Worm (Caenorhabditis elegans) whole organism, L3 larva: ENCODE data around the gene srx-39.
A peak's percentile ranks its signal among the peaks of the same experiment; 100 is the strongest.

Experiments used
- ZK546.5 ChIP-seq: sonication (generic microtip); optimal IDR thresholded peaks from 2 replicates; lab custom pipeline; 2017; ENCODE audit warnings: missing biosample characterization, missing genetic modification characterization
- aly-2 ChIP-seq: fragments of 150-350 bp; optimal IDR thresholded peaks from 2 replicates; lab custom pipeline; 2014; ENCODE audit warnings: missing biosample characterization, missing genetic modification characterization
- ama-1 ChIP-seq: fragments of 150-350 bp; optimal IDR thresholded peaks from 2 replicates; lab custom pipeline; 2018
- ceh-28 ChIP-seq: fragments of 150-350 bp; optimal IDR thresholded peaks from 2 replicates; lab custom pipeline; 2014; ENCODE audit warnings: missing biosample characterization, missing genetic modification reagents, missing genetic modification characterization
- ceh-82 ChIP-seq: fragments of 150-350 bp; optimal IDR thresholded peaks from 2 replicates; lab custom pipeline; 2014; ENCODE audit warnings: missing biosample characterization, missing genetic modification characterization
- ceh-9 ChIP-seq: sonication (generic microtip); optimal IDR thresholded peaks from 2 replicates; lab custom pipeline; 2018; ENCODE audit warnings: missing biosample characterization, missing genetic modification characterization
- daf-12 ChIP-seq: fragments of 150-350 bp; optimal IDR thresholded peaks from 2 replicates; lab custom pipeline; 2014; ENCODE audit warnings: missing biosample characterization, missing genetic modification reagents, missing genetic modification characterization
- egl-27 ChIP-seq: sonication (generic microtip); optimal IDR thresholded peaks from 4 replicates; lab custom pipeline; 2017; ENCODE audit warnings: missing biosample characterization, missing genetic modification reagents, missing genetic modification characterization
- egl-5 ChIP-seq: fragments of 150-350 bp; optimal IDR thresholded peaks from 2 replicates; lab custom pipeline; 2017; ENCODE audit warnings: missing biosample characterization, missing genetic modification reagents, missing genetic modification characterization, inconsistent platforms
- elt-2 ChIP-seq: sonication (generic microtip); optimal IDR thresholded peaks from 2 replicates; lab custom pipeline; 2016; ENCODE audit warnings: missing genetic modification reagents, mild to moderate bottlenecking, missing genetic modification characterization, missing compliant biosample characterization
- elt-3 ChIP-seq, 3 experiments: fragments of 150-350 bp in 1 of 3; sonication (generic microtip) in 2 of 3; optimal IDR thresholded peaks; 2 replicates in 2 of 3; 4 replicates in 1 of 3; lab custom pipeline; 2014 to 2017; ENCODE audit warnings: missing biosample characterization in 3 of 3, missing genetic modification characterization in 3 of 3
- fkh-10 ChIP-seq: sonication (generic microtip); optimal IDR thresholded peaks from 2 replicates; lab custom pipeline; 2017; ENCODE audit warnings: missing biosample characterization, missing genetic modification reagents, missing genetic modification characterization
- fkh-2 ChIP-seq: fragments of 150-350 bp; optimal IDR thresholded peaks from 2 replicates; lab custom pipeline; 2014; ENCODE audit warnings: missing biosample characterization, missing genetic modification reagents, missing genetic modification characterization
- hmg-11 ChIP-seq: sonication (generic microtip); optimal IDR thresholded peaks from 2 replicates; lab custom pipeline; 2016; ENCODE audit warnings: missing genetic modification characterization, missing compliant biosample characterization
- jun-1 ChIP-seq: fragments of 150-350 bp; optimal IDR thresholded peaks from 2 replicates; lab custom pipeline; 2014; ENCODE audit warnings: missing biosample characterization, missing genetic modification reagents, missing genetic modification characterization
- lin-15B ChIP-seq: fragments of 150-350 bp; optimal IDR thresholded peaks from 2 replicates; lab custom pipeline; 2014; ENCODE audit warnings: missing biosample characterization, missing genetic modification characterization
- lin-39 ChIP-seq: fragments of 150-350 bp; optimal IDR thresholded peaks from 2 replicates; lab custom pipeline; 2018; ENCODE audit warnings: missing biosample characterization, missing genetic modification reagents, missing genetic modification characterization
- mml-1 ChIP-seq: fragments of 150-350 bp; sonication (generic microtip); optimal IDR thresholded peaks from 3 replicates; lab custom pipeline; 2014; ENCODE audit warnings: missing biosample characterization, missing genetic modification characterization
- nfya-1 ChIP-seq: sonication (generic microtip); optimal IDR thresholded peaks from 2 replicates; lab custom pipeline; 2017; ENCODE audit warnings: missing genetic modification characterization, mild to moderate bottlenecking, missing compliant biosample characterization, antibody characterized with exemption, moderate library complexity; ENCODE audit not compliant: insufficient read depth
- nhr-11 ChIP-seq: fragments of 150-350 bp; optimal IDR thresholded peaks from 2 replicates; lab custom pipeline; 2014; ENCODE audit warnings: missing biosample characterization, missing genetic modification characterization
- nhr-12 ChIP-seq: fragments of 150-350 bp; optimal IDR thresholded peaks from 2 replicates; lab custom pipeline; 2014; ENCODE audit warnings: missing biosample characterization, missing genetic modification characterization
- nhr-237 ChIP-seq: fragments of 150-350 bp; optimal IDR thresholded peaks from 2 replicates; lab custom pipeline; 2014; ENCODE audit warnings: missing biosample characterization, missing genetic modification characterization
- nhr-25 ChIP-seq: sonication (generic microtip); optimal IDR thresholded peaks from 2 replicates; lab custom pipeline; 2017; ENCODE audit warnings: missing biosample characterization, missing genetic modification characterization
- nhr-43 ChIP-seq: sonication (generic microtip); optimal IDR thresholded peaks from 2 replicates; lab custom pipeline; 2016; ENCODE audit warnings: mild to moderate bottlenecking, missing genetic modification characterization, missing compliant biosample characterization; ENCODE audit not compliant: poor library complexity, severe bottlenecking
- nhr-67 ChIP-seq: fragments of 150-350 bp; optimal IDR thresholded peaks from 2 replicates; lab custom pipeline; 2014; ENCODE audit warnings: missing biosample characterization, missing genetic modification characterization
- nhr-76 ChIP-seq: fragments of 150-350 bp; sonication (generic microtip); optimal IDR thresholded peaks from 5 replicates; lab custom pipeline; 2014; ENCODE audit warnings: missing biosample characterization, missing genetic modification characterization
- nhr-77 ChIP-seq: fragments of 150-350 bp; optimal IDR thresholded peaks from 2 replicates; lab custom pipeline; 2014; ENCODE audit warnings: missing biosample characterization, missing genetic modification characterization
- pha-4 ChIP-seq: fragments of 150-350 bp; optimal IDR thresholded peaks from 2 replicates; lab custom pipeline; 2014; ENCODE audit warnings: missing biosample characterization, missing genetic modification reagents, missing genetic modification characterization
- pqm-1 ChIP-seq: fragments of 150-350 bp; optimal IDR thresholded peaks from 2 replicates; lab custom pipeline; 2017; ENCODE audit warnings: missing biosample characterization, missing genetic modification characterization, inconsistent platforms
- snpc-4 ChIP-seq: fragments of 150-350 bp; optimal IDR thresholded peaks from 2 replicates; lab custom pipeline; 2014; ENCODE audit warnings: missing biosample characterization, missing genetic modification characterization
- tbx-2 ChIP-seq: sonication (generic microtip); optimal IDR thresholded peaks from 2 replicates; lab custom pipeline; 2016; ENCODE audit warnings: mild to moderate bottlenecking, missing genetic modification characterization, missing compliant biosample characterization
- unc-39 ChIP-seq: sonication (generic microtip); optimal IDR thresholded peaks from 4 replicates; lab custom pipeline; 2017; ENCODE audit warnings: missing biosample characterization, missing genetic modification characterization
- unc-62 ChIP-seq: fragments of 150-350 bp; sonication (generic microtip); optimal IDR thresholded peaks from 4 replicates; lab custom pipeline; 2014; ENCODE audit warnings: missing biosample characterization, missing genetic modification reagents, missing genetic modification characterization
- zag-1 ChIP-seq: fragments of 150-350 bp; optimal IDR thresholded peaks from 2 replicates; lab custom pipeline; 2014; ENCODE audit warnings: missing biosample characterization, missing genetic modification characterization
- ztf-11 ChIP-seq: fragments of 150-350 bp; optimal IDR thresholded peaks from 2 replicates; lab custom pipeline; 2014; ENCODE audit warnings: missing biosample characterization, missing genetic modification characterization
- ztf-4 ChIP-seq: fragments of 150-350 bp; optimal IDR thresholded peaks from 2 replicates; lab custom pipeline; 2014; ENCODE audit warnings: missing biosample characterization, missing genetic modification characterization

The srx-39 gene

DNA sequence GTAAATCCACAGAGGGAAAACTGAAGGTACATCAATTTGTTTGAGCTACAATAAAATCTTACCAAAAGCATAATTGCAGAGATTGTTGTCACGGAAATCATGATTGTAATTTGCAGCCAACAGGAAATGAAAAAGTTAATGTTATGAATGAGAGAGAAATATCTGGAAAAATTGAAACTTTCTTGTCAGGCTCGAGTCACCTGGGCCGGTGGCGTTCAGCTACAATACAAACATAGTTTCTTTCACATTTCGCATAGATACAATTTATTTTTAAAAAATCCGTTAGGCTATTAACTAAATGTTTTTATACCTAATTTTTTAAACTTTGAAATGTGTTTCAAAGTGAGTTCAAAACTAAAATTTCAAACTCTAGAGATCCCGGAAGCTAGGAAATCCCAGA is at the start of gene srx-39:
srx-39 (minus strand) TSS at position 101 of the 400 bp plus-strand sequence.
- TF ChIP-seq nhr-12 (tag; lab: Kevin White, UChicago), result no peak
- no peak for TF ChIP-seq snpc-4 (tag; lab: Kevin White, UChicago)
- no peak for TF ChIP-seq ztf-11
- TF ChIP-seq nhr-43 (tag; lab: Kevin White, UChicago), result no peak
- no peak for TF ChIP-seq egl-27 (tag; lab: Kevin White, UChicago)
- no peak for TF ChIP-seq pqm-1
- no peak for TF ChIP-seq nhr-76 (tag; lab: Kevin White, UChicago)
- TF ChIP-seq zag-1, result no peak
- TF ChIP-seq daf-12 (tag; lab: Kevin White, UChicago), result no peak
- no peak for TF ChIP-seq aly-2 (tag; lab: Kevin White, UChicago)
- no peak for TF ChIP-seq tbx-2 (tag; lab: Kevin White, UChicago)
- no peak for TF ChIP-seq nhr-25 (tag; lab: Kevin White, UChicago)
- no peak for TF ChIP-seq ztf-4 (tag; lab: Kevin White, UChicago)
- TF ChIP-seq nhr-77 (tag; lab: Kevin White, UChicago), result no peak
- TF ChIP-seq, all 47 proteins: peak for 0

DNA sequence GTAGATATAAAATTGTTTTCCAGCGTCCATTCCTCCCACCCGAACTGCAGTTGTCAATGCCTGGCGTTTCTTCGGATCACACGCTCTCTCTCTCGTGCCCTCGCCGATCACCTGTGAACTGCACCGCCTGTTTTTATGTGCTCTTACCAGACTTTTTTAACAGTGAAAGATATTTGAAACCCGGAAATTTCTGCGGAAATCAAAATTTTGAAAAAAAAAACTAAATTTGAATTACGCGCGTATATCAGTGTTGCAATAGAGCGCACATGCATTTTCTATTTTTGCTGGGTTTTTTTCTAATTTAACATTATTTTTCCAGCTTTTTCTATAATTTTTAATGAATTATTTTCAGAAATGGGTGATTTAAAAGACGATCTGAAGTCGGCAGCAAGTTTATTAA is 46.6 kb upstream of the srx-39 start, which contains the start of gene ttc-37:
ttc-37 (plus strand) TSS at position 349 of the 400 bp plus-strand sequence.
- TF ChIP-seq nfya-1 (peak; percentile 46), tbx-2 (tag; lab: Kevin White, UChicago) (no peak), pha-4 (tag; lab: Kevin White, UChicago) (peak; percentile 76), unc-62 (GFP tag; lab: Kevin White, UChicago) (no peak), ZK546.5 (no peak), ama-1 (no peak), pqm-1 (peak; percentile 3), elt-2 (tag; lab: Kevin White, UChicago) (peak; percentile 6), lin-39 (tag; lab: Kevin White, UChicago) (no peak), hmg-11 (tag; lab: Kevin White, UChicago) (peak; percentile 40), nhr-43 (tag; lab: Kevin White, UChicago) (no peak), daf-12 (tag; lab: Kevin White, UChicago) (no peak), lin-15B (tag; lab: Kevin White, UChicago) (peak; percentile 66), egl-5 (tag; lab: Kevin White, UChicago) (peak; percentile 17)

DNA sequence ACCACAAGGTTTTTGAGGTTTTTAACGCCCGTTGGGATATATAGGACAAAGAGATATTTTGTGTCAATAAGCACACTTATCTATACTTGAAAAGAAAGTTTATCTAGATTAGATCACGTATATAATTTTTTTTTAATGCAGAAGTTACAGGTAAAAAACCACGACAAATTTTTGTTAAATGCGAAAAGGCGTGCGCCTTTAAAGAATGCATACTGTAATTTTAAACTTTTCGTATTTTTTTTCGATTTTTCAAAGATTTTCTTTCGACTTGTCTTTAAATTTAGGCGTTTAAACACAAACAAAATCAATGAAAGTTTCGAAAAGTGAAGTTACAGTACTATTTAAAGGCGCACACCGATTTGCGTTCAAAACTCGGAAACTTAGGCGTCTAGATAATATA is 46.1 kb upstream of the srx-39 start:
- TF ChIP-seq fkh-10, result no peak
- TF ChIP-seq nhr-11 (tag; lab: Kevin White, UChicago), result no peak
- TF ChIP-seq egl-5 (tag; lab: Kevin White, UChicago), result no peak
- no peak for TF ChIP-seq elt-3 (tag; optimal IDR thresholded peaks at IDR 0.05; lab: Kevin White, UChicago)
- no peak for TF ChIP-seq hmg-11 (tag; lab: Kevin White, UChicago)
- TF ChIP-seq nfya-1, result no peak
- no peak for TF ChIP-seq ceh-9 (tag; lab: Kevin White, UChicago)

DNA sequence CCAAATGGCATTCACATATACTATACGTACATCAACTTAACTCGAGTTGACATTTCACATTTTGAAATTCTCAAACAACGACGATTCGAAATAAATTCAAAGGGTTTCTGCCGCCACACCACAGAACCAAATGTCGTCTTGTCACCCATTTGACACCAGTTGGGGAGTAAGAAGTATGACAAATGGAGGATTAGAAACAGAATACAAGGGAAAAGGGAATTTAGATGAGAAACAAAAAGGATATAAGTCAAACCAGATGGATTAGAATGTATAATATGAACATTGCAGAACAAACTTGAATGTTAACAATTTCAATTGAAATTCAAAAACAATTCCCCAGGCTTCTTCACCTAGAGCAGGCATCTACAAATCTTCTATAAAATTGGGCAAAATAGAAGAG is 44.1 kb upstream of the srx-39 start:
- TF ChIP-seq jun-1 (tag; lab: Kevin White, UChicago) (no peak), zag-1 (no peak), lin-39 (tag; lab: Kevin White, UChicago) (no peak)

DNA sequence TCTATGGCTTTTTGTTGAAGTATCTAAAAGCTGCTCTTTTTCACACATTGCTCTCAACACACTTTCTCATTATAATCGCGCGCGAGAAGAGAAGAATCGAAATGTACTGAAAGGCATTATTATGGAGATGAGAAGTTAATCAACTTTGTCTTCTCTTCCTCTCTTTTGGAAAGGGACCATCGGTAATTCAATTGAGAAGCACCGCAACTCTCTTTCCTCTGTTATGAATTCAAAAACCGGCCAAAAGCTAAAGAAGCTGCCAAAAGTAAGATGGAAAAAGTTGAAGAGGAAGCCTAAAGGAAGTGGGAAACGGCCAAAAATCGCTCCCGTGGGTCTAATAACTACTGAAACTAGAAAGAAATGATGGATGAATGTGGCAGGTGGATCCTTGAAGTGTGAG is 42.6 kb upstream of the srx-39 start:
- TF ChIP-seq fkh-10 (peak; percentile 68), jun-1 (tag; lab: Kevin White, UChicago) (no peak)

DNA sequence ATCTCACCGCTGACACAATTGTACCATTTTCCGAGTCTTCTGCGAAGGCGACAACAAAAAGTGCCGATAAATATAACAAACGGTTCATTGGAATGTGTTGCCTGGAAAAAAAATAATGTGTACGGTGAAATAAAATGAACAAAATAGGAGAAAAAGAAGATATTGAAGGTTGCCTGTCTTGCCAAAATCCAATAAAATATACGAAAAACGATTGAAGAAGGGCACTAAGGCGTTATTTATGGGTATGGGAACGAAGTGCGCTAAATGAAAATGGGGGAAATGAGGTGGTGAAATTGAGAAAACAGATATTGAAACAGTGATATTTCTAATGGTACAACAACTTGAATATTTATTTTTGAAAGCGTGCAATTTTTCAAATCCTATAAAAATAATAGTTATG is 40.7 kb upstream of the srx-39 start, which contains the start of gene Y47A7.2:
Y47A7.2 (minus strand) TSS at position 101 of the 400 bp plus-strand sequence.
- TF ChIP-seq nhr-76 (tag; lab: Kevin White, UChicago), result no peak
- TF ChIP-seq egl-5 (tag; lab: Kevin White, UChicago), result no peak
- no peak for TF ChIP-seq nhr-67
- no peak for TF ChIP-seq unc-39 (tag; lab: Kevin White, UChicago)
- TF ChIP-seq fkh-2 (tag; lab: Kevin White, UChicago), result no peak
- no peak for TF ChIP-seq ceh-82 (tag; lab: Kevin White, UChicago)
- no peak for TF ChIP-seq nhr-237 (tag; lab: Kevin White, UChicago)
- no peak for TF ChIP-seq ama-1
- no peak for TF ChIP-seq ceh-28 (tag; lab: Kevin White, UChicago)
- TF ChIP-seq mml-1, result no peak
- TF ChIP-seq unc-62 (GFP tag; lab: Kevin White, UChicago), result no peak
